Worm (Caenorhabditis elegans) whole organism, late embryonic: Measurements from ENCODE around the gene hlh-6.

Source experiments
- C08G9.2 ChIP-seq: sonication (generic microtip); optimal IDR thresholded peaks from 2 replicates; lab custom pipeline; 2016; ENCODE audit warnings: mild to moderate bottlenecking, missing genetic modification characterization, moderate library complexity, missing compliant biosample characterization
- F13H6.1 ChIP-seq: sonication (generic microtip); optimal IDR thresholded peaks from 2 replicates; lab custom pipeline; 2016; ENCODE audit warnings: missing genetic modification characterization, missing compliant biosample characterization
- K02D7.2 ChIP-seq: sonication (generic microtip); optimal IDR thresholded peaks from 2 replicates; lab custom pipeline; 2017; ENCODE audit warnings: mild to moderate bottlenecking, missing genetic modification characterization, missing compliant biosample characterization
- ahr-1 ChIP-seq: sonication (generic microtip); optimal IDR thresholded peaks from 2 replicates; lab custom pipeline; 2016; ENCODE audit warnings: missing genetic modification characterization, missing compliant biosample characterization
- ama-1 ChIP-seq: fragments of 150-350 bp; optimal IDR thresholded peaks from 2 replicates; lab custom pipeline; 2014
- ceh-14 ChIP-seq: sonication (generic microtip); optimal IDR thresholded peaks from 2 replicates; lab custom pipeline; 2016; ENCODE audit warnings: missing genotype, missing genetic modification characterization, missing compliant biosample characterization
- ceh-18 ChIP-seq: sonication (generic microtip); optimal IDR thresholded peaks from 2 replicates; lab custom pipeline; 2016; ENCODE audit warnings: missing genetic modification characterization, missing compliant biosample characterization
- ceh-2 ChIP-seq: sonication (generic microtip); optimal IDR thresholded peaks from 2 replicates; lab custom pipeline; 2016; ENCODE audit warnings: missing genotype, missing genetic modification characterization, missing compliant biosample characterization
- ceh-24 ChIP-seq: sonication (generic microtip); optimal IDR thresholded peaks from 2 replicates; lab custom pipeline; 2016; ENCODE audit warnings: mild to moderate bottlenecking, missing genetic modification characterization, missing compliant biosample characterization
- ceh-31 ChIP-seq: sonication (generic microtip); optimal IDR thresholded peaks from 2 replicates; lab custom pipeline; 2016; ENCODE audit warnings: missing genetic modification characterization, missing compliant biosample characterization
- ceh-34 ChIP-seq: sonication (generic microtip); optimal IDR thresholded peaks from 2 replicates; lab custom pipeline; 2016; ENCODE audit warnings: mild to moderate bottlenecking, missing genetic modification characterization, missing compliant biosample characterization
- elt-2 ChIP-seq: sonication (generic microtip); optimal IDR thresholded peaks from 2 replicates; lab custom pipeline; 2016; ENCODE audit warnings: missing genetic modification reagents, missing genetic modification characterization, missing compliant biosample characterization
- ets-4 ChIP-seq: sonication (generic microtip); optimal IDR thresholded peaks from 2 replicates; lab custom pipeline; 2016; ENCODE audit warnings: missing genetic modification characterization, missing compliant biosample characterization
- eyg-1 ChIP-seq: sonication (generic microtip); optimal IDR thresholded peaks from 2 replicates; lab custom pipeline; 2016; ENCODE audit warnings: missing genotype, missing genetic modification characterization, missing compliant biosample characterization
- fax-1 ChIP-seq: sonication (generic microtip); optimal IDR thresholded peaks from 2 replicates; lab custom pipeline; 2016; ENCODE audit warnings: missing genotype, missing genetic modification characterization, missing compliant biosample characterization
- fkh-10 ChIP-seq: fragments of 150-350 bp; optimal IDR thresholded peaks from 2 replicates; lab custom pipeline; 2014; ENCODE audit warnings: missing biosample characterization, missing genetic modification reagents, missing genetic modification characterization
- fkh-6 ChIP-seq: sonication (generic microtip); optimal IDR thresholded peaks from 2 replicates; lab custom pipeline; 2016; ENCODE audit warnings: missing genetic modification characterization, missing compliant biosample characterization
- gmeb-2 ChIP-seq: sonication (generic microtip); optimal IDR thresholded peaks from 2 replicates; lab custom pipeline; 2016; ENCODE audit warnings: missing genetic modification characterization, inconsistent platforms, missing compliant biosample characterization
- hlh-6 ChIP-seq: sonication (generic microtip); optimal IDR thresholded peaks from 2 replicates; lab custom pipeline; 2016; ENCODE audit warnings: missing genotype, missing genetic modification characterization, missing compliant biosample characterization
- hlh-8 ChIP-seq: sonication (generic microtip); optimal IDR thresholded peaks from 2 replicates; lab custom pipeline; 2016; ENCODE audit warnings: missing genotype, missing genetic modification characterization, missing compliant biosample characterization
- madf-2 ChIP-seq: sonication (generic microtip); optimal IDR thresholded peaks from 2 replicates; lab custom pipeline; 2017; ENCODE audit warnings: missing genetic modification characterization, missing compliant biosample characterization
- mec-3 ChIP-seq: sonication (generic microtip); optimal IDR thresholded peaks from 2 replicates; lab custom pipeline; 2016; ENCODE audit warnings: borderline replicate concordance, missing genetic modification characterization, missing compliant biosample characterization
- nfya-1 ChIP-seq: sonication (generic microtip); optimal IDR thresholded peaks from 2 replicates; lab custom pipeline; 2017; ENCODE audit warnings: missing genetic modification characterization, mild to moderate bottlenecking, missing compliant biosample characterization, antibody characterized with exemption, moderate library complexity
- nhr-11 ChIP-seq: fragments of 150-350 bp; optimal IDR thresholded peaks from 2 replicates; lab custom pipeline; 2014; ENCODE audit warnings: missing biosample characterization, missing genetic modification characterization
- nhr-232 ChIP-seq: sonication (generic microtip); optimal IDR thresholded peaks from 2 replicates; lab custom pipeline; 2016; ENCODE audit warnings: missing genetic modification characterization, missing compliant biosample characterization
- odd-2 ChIP-seq: sonication (generic microtip); optimal IDR thresholded peaks from 2 replicates; lab custom pipeline; 2017; ENCODE audit warnings: antibody characterized with exemption, mild to moderate bottlenecking, missing genetic modification characterization, missing compliant biosample characterization
- pax-1 ChIP-seq: fragments of 150-350 bp; optimal IDR thresholded peaks from 2 replicates; lab custom pipeline; 2014; ENCODE audit warnings: missing biosample characterization, missing genetic modification characterization
- pha-4 ChIP-seq: fragments of 150-350 bp; optimal IDR thresholded peaks from 2 replicates; lab custom pipeline; 2018; ENCODE audit warnings: missing biosample characterization, missing genetic modification reagents, missing genetic modification characterization
- pros-1 ChIP-seq: fragments of 150-350 bp; optimal IDR thresholded peaks from 2 replicates; lab custom pipeline; 2014; ENCODE audit warnings: missing biosample characterization, missing genetic modification reagents, missing genetic modification characterization
- ref-2 ChIP-seq: sonication (generic microtip); optimal IDR thresholded peaks from 2 replicates; lab custom pipeline; 2016; ENCODE audit warnings: missing genetic modification characterization, missing compliant biosample characterization
- rnt-1 ChIP-seq: sonication (generic microtip); optimal IDR thresholded peaks from 2 replicates; lab custom pipeline; 2016; ENCODE audit warnings: missing genetic modification characterization, missing compliant biosample characterization
- sdc-2 ChIP-seq: sonication (generic microtip); optimal IDR thresholded peaks from 2 replicates; lab custom pipeline; 2016; ENCODE audit warnings: missing genotype, missing genetic modification characterization, missing compliant biosample characterization
- sox-2 ChIP-seq: fragments of 200-800 bp; sonication (Bioruptor generic); IDR thresholded peaks from 2 replicates; pipeline ENCODE4 v1.3.6; 2022; ENCODE audit warnings: missing genetic modification reagents, missing genetic modification characterization, missing compliant biosample characterization
- sox-4 ChIP-seq: sonication (generic microtip); optimal IDR thresholded peaks from 2 replicates; lab custom pipeline; 2017; ENCODE audit warnings: mild to moderate bottlenecking, missing genetic modification characterization, inconsistent platforms, missing compliant biosample characterization
- syd-9 ChIP-seq: sonication (generic microtip); optimal IDR thresholded peaks from 2 replicates; lab custom pipeline; 2016; ENCODE audit warnings: mild to moderate bottlenecking, missing genetic modification characterization, moderate library complexity, missing compliant biosample characterization
- tbx-2 ChIP-seq: sonication (generic microtip); optimal IDR thresholded peaks from 2 replicates; lab custom pipeline; 2016; ENCODE audit warnings: missing genetic modification characterization, missing compliant biosample characterization
- tbx-7 ChIP-seq: sonication (generic microtip); optimal IDR thresholded peaks from 2 replicates; lab custom pipeline; 2016; ENCODE audit warnings: missing genotype, missing genetic modification characterization, missing compliant biosample characterization
- ttx-3 ChIP-seq: sonication (generic microtip); optimal IDR thresholded peaks from 2 replicates; lab custom pipeline; 2016; ENCODE audit warnings: missing genetic modification reagents, missing genetic modification characterization, missing compliant biosample characterization
- unc-3 ChIP-seq, 2 experiments: fragments of 200-800 bp in 1 of 2; sonication (Bioruptor generic) in 1 of 2; sonication (generic microtip) in 1 of 2; conservative IDR thresholded peaks in 1 of 2; optimal IDR thresholded peaks in 1 of 2; 2 replicates each; pipeline versions ENCODE4 v1.3.6 to Lab custom; 2016 to 2022; ENCODE audit warnings: missing compliant biosample characterization in 2 of 2, missing genetic modification characterization in 2 of 2, missing genetic modification reagents in 1 of 2
- unc-42 ChIP-seq: sonication (generic microtip); optimal IDR thresholded peaks from 2 replicates; lab custom pipeline; 2016; ENCODE audit warnings: missing genotype, missing genetic modification characterization, missing compliant biosample characterization
- zip-5 ChIP-seq: sonication (generic microtip); optimal IDR thresholded peaks from 2 replicates; lab custom pipeline; 2016; ENCODE audit warnings: missing genetic modification characterization, missing compliant biosample characterization
- ztf-16 ChIP-seq: sonication (generic microtip); optimal IDR thresholded peaks from 2 replicates; lab custom pipeline; 2017; ENCODE audit warnings: missing genetic modification characterization, missing compliant biosample characterization

hlh-6 gene

DNA sequence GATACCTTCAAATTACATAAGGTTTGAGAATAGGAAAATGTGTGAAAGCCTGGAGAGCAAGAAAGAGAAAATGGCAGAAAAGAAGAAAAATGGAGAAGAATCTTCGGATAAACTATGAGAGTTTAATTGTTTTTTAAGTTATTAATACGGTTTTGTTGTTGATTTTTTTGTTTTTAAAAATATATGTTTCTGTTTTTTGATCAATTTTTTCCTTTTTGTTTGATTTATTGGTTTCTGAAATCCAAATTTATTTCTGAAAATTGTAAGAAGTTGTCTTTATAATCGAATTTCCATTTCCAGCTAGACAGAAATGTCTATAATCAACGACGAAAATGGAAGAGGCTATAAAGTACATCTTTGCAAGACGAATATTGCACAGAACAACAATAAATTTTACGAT, 21.9 kb downstream of the hlh-6 start, which contains the start of gene parp-2:
parp-2 (plus strand) TSS at position 301 of the 400 bp plus-strand sequence.
- TF ChIP-seq sox-4 (no peak), pha-4 (tag; lab: Kevin White, UChicago) (no peak), odd-2 (no peak), F13H6.1 (tag; lab: Kevin White, UChicago) (no peak), ttx-3 (no peak), ceh-18 (no peak), pax-1 (tag; lab: Kevin White, UChicago) (no peak), ztf-16 (tag; lab: Kevin White, UChicago) (no peak), ama-1 (lab: Kevin White, UChicago) (no peak), ahr-1 (tag; lab: Kevin White, UChicago) (no peak), fkh-10 (no peak), gmeb-2 (tag; lab: Kevin White, UChicago) (no peak), tbx-7 (tag; lab: Kevin White, UChicago) (no peak), syd-9 (no peak), ceh-2 (tag; lab: Kevin White, UChicago) (no peak), pros-1 (tag; lab: Kevin White, UChicago) (no peak), unc-42 (no peak), sdc-2 (tag; lab: Kevin White, UChicago) (no peak), K02D7.2 (tag; lab: Kevin White, UChicago) (no peak)

DNA sequence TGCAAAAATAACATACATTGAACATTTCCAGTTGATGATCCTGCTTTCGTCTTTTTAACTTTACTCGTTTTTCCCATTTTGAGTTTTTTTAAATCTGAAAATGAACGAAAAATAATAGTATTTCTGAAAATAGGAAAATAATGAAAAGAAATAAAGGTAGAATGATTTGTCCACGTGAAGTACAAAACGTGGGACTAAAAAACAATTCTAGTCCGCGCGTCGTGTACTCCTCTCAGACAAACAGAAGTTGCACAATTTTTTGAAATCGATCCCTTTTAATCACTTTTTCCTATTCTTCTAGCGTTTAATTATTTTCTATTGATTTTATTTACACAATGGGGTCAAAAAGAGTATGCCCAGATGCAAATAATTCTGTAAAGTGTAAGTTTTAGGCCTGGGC, 23.6 kb downstream of the hlh-6 start, which contains the start of the genes E02H1.1 and tag-124:
E02H1.1 (minus strand) TSS at position 94 of the 400 bp plus-strand sequence.
tag-124 (plus strand) TSS at position 222 of the 400 bp plus-strand sequence.
- TF ChIP-seq pha-4 (tag; lab: Kevin White, UChicago) (no peak), ceh-2 (tag; lab: Kevin White, UChicago) (peak; percentile 93), nhr-11 (no peak), fkh-6 (tag; lab: Kevin White, UChicago) (peak; percentile 45), elt-2 (tag; lab: Kevin White, UChicago) (peak; percentile 56), ref-2 (tag; lab: Kevin White, UChicago) (peak; percentile 81), ceh-31 (tag; lab: Kevin White, UChicago) (peak; percentile 92), ahr-1 (tag; lab: Kevin White, UChicago) (peak; percentile 48), madf-2 (no peak), C08G9.2 (tag; lab: Kevin White, UChicago) (peak; percentile 93), unc-42 (peak; percentile 13), sdc-2 (tag; lab: Kevin White, UChicago) (peak; percentile 32), hlh-8 (tag; lab: Kevin White, UChicago) (peak; percentile 60), hlh-6 (tag; lab: Kevin White, UChicago) (peak; percentile 74), F13H6.1 (tag; lab: Kevin White, UChicago) (peak; percentile 52), nhr-232 (tag; lab: Kevin White, UChicago) (no peak), fax-1 (peak; percentile 27), ceh-34 (peak; percentile 18), nfya-1 (tag; lab: Kevin White, UChicago) (peak; percentile 1), tbx-2 (tag; lab: Kevin White, UChicago) (peak; percentile 71), rnt-1 (tag; lab: Kevin White, UChicago) (peak; percentile 58), ets-4 (peak; percentile 89), zip-5 (tag; lab: Kevin White, UChicago) (peak; percentile 78), sox-2 (GFP tag; lab: Robert Waterston, UW) (no peak), mec-3 (tag; lab: Kevin White, UChicago) (peak; percentile 30), eyg-1 (tag; lab: Kevin White, UChicago) (peak; percentile 1), tbx-7 (tag; lab: Kevin White, UChicago) (peak; percentile 92), ceh-14 (tag; lab: Kevin White, UChicago) (no peak)

- TF ChIP-seq ceh-24 (tag; lab: Kevin White, UChicago) (no peak), pha-4 (tag; lab: Kevin White, UChicago) (no peak), sox-2 (GFP tag; lab: Robert Waterston, UW) (no peak), fkh-10 (no peak), unc-3 (GFP tag; conservative IDR thresholded peaks at IDR 0.05; lab: Robert Waterston, UW) (no peak), unc-3 (tag; optimal IDR thresholded peaks at IDR 0.05; lab: Kevin White, UChicago) (no peak), syd-9 (no peak), hlh-8 (tag; lab: Kevin White, UChicago) (no peak)
Observed at ce11 chrII:9589667-9590066, 25.0 kb downstream of the hlh-6 start, which contains the start of gene eral-1. Gene eral-1, minus strand, starts transcription at chrII:9589767.
